Worm (Caenorhabditis elegans): ENCODE data around the gene mocs-1.

DNA sequence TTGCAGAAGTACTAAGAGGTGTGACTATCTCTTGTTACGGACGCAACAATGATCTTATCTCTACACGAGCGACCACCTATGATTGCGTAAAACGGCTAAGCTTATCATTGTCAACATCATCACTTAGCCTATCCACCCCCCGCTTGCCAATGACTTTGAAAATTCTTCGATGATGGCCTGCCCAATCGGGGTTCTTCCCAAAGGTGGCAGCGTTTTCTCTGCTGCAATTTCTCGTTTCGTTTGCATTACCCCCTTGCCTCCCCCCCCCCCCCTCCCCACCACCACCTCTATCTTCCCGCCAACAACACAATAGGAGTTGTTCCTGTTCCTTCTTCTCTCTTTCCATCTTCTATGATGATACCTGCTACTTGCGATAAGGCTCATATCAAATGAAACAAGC lies 46.6 kb upstream of the mocs-1 start:
- no peak for TF ChIP-seq C04F5.9 (tag; optimal IDR thresholded peaks at IDR 0.05)
- TF ChIP-seq snu-23 (GFP tag; optimal IDR thresholded peaks at IDR 0.05): no peak
- no peak for TF ChIP-seq ceh-82 (tag; optimal IDR thresholded peaks at IDR 0.05)
- TF ChIP-seq unc-30 (tag; optimal IDR thresholded peaks at IDR 0.05): no peak
- no peak for TF ChIP-seq ces-1 (GFP tag; optimal IDR thresholded peaks at IDR 0.05)
- no peak for TF ChIP-seq fos-1 (tag; optimal IDR thresholded peaks at IDR 0.05)
- no peak for TF ChIP-seq nhr-11 (tag; optimal IDR thresholded peaks at IDR 0.05)
- no peak for TF ChIP-seq pag-3 (tag; optimal IDR thresholded peaks at IDR 0.05; ENCODE audit: borderline replicate concordance, insufficient read depth)
- no peak for TF ChIP-seq unc-62 (GFP tag; optimal IDR thresholded peaks at IDR 0.05)
- no peak for TF ChIP-seq swsn-7 (tag; optimal IDR thresholded peaks at IDR 0.05)
- TF ChIP-seq lin-39 (tag; optimal IDR thresholded peaks at IDR 0.05): no peak
- no peak for TF ChIP-seq lsy-2 (tag; optimal IDR thresholded peaks at IDR 0.05)
- TF ChIP-seq nhr-71 (tag; optimal IDR thresholded peaks at IDR 0.05): no peak

Measured in whole organism, L1 larva.